Fruit fly (Drosophila melanogaster): ENCODE measurements around the gene mRpL9.

Gene mRpL9

dm6 chr3R:15347822-15348221 lies 17.3 kb downstream of the mRpL9 start, which contains the start of the genes CG42726 and CG42727 (continued):
- TF ChIP-seq Ptx1 (GFP tag; IDR thresholded peaks at IDR 0.05) (peak; percentile 31; the same call in 1 of the 2 replicates), gce (GFP tag; IDR thresholded peaks at IDR 0.05) (0 out of 3 replicates have a peak, but pooled peaks have one; percentile 27), E2f2 (GFP tag; IDR thresholded peaks at IDR 0.05) (peak; percentile 16; the same call in 1 of the 2 replicates), dmrt11E (tag; optimal IDR thresholded peaks at IDR 0.05) (peak; percentile 9), bcd (GFP tag; optimal IDR thresholded peaks at IDR 0.05) (no peak), slp2 (GFP tag; optimal IDR thresholded peaks at IDR 0.05) (no peak), CG4854 (GFP tag; optimal IDR thresholded peaks at IDR 0.05) (no peak), MTF-1 (GFP tag; optimal IDR thresholded peaks at IDR 0.05; ENCODE audit: borderline replicate concordance) (no peak), row (GFP tag; IDR thresholded peaks at IDR 0.05) (peak; percentile 76), tin (GFP tag; optimal IDR thresholded peaks at IDR 0.05) (peak; percentile 51), CG42726 (GFP tag; IDR thresholded peaks at IDR 0.05; ENCODE audit: partially characterized antibody) (no peak), tgo (GFP tag; IDR thresholded peaks at IDR 0.05) (peak; percentile 14; the same call in 1 of the 3 replicates), luna (GFP tag; optimal IDR thresholded peaks at IDR 0.05) (no peak), Dref (GFP tag; IDR thresholded peaks at IDR 0.05) (peak; percentile 41; the same call in 1 of the 2 replicates), cato (GFP tag; optimal IDR thresholded peaks at IDR 0.05; ENCODE audit: borderline replicate concordance) (peak; percentile 0), pnt (GFP tag; optimal IDR thresholded peaks at IDR 0.05) (no peak), lbe (GFP tag; optimal IDR thresholded peaks at IDR 0.05) (peak; percentile 20), MBD-R2 (GFP tag; IDR thresholded peaks at IDR 0.05) (peak; percentile 94), dati (GFP tag; IDR thresholded peaks at IDR 0.05) (no peak), Fer3 (tag; optimal IDR thresholded peaks at IDR 0.05) (peak; percentile 6), nmo (GFP tag; optimal IDR thresholded peaks at IDR 0.05) (peak; percentile 36), crp (GFP tag; optimal IDR thresholded peaks at IDR 0.05) (peak in 1 of 2 experiments; percentile 62), gro (GFP tag; optimal IDR thresholded peaks at IDR 0.05) (peak; percentile 1), sens-2 (GFP tag; IDR thresholded peaks at IDR 0.05) (peak; percentile 35; the same call in 1 of the 2 replicates), Oli (tag; optimal IDR thresholded peaks at IDR 0.05) (peak; percentile 26), CG17829 (tag; optimal IDR thresholded peaks at IDR 0.05) (peak; percentile 42), CG13775 (GFP tag; optimal IDR thresholded peaks at IDR 0.05) (peak; percentile 14), CG15514 (GFP tag; optimal IDR thresholded peaks at IDR 0.05) (no peak), HmgZ (tag; optimal IDR thresholded peaks at IDR 0.05) (peak; percentile 23), az2 (GFP tag; optimal IDR thresholded peaks at IDR 0.05) (peak; percentile 2), Awh (GFP tag; IDR thresholded peaks at IDR 0.05) (peak; percentile 10; the same call in 1 of the 2 replicates), HLH54F (GFP tag; optimal IDR thresholded peaks at IDR 0.05) (peak; percentile 13), CG14441 (GFP tag; IDR thresholded peaks at IDR 0.05) (0 out of 2 replicates have a peak, but pooled peaks have one; percentile 26), Med (GFP tag) (peak; percentile 89), ci (GFP tag; IDR thresholded peaks at IDR 0.05) (peak; percentile 66), zfh2 (GFP tag; optimal IDR thresholded peaks at IDR 0.05) (peak; percentile 26), pan (optimal IDR thresholded peaks at IDR 0.05) (no peak), pan (GFP tag; optimal IDR thresholded peaks at IDR 0.05 in 1 of 2, IDR thresholded peaks at IDR 0.05 in 1 of 2) (peak in 1 of 2 experiments; percentile 48), mam (GFP tag; optimal IDR thresholded peaks at IDR 0.05) (peak; percentile 33), mirr (GFP tag; optimal IDR thresholded peaks at IDR 0.05) (no peak), gcm (GFP tag; optimal IDR thresholded peaks at IDR 0.05) (peak; percentile 7), ranshi (GFP tag; IDR thresholded peaks at IDR 0.05) (peak; percentile 41; the same call in 1 of the 2 replicates), CG6689 (GFP tag; IDR thresholded peaks at IDR 0.05) (peak; percentile 38; the same call in 1 of the 2 replicates), CG9797 (GFP tag; optimal IDR thresholded peaks at IDR 0.05) (no peak), CG4282 (GFP tag; optimal IDR thresholded peaks at IDR 0.05) (no peak), Mad (GFP tag; optimal IDR thresholded peaks at IDR 0.05) (peak; percentile 31), Abd-B (GFP tag; optimal IDR thresholded peaks at IDR 0.05) (no peak), Mrtf (GFP tag; IDR thresholded peaks at IDR 0.05) (0 out of 3 replicates have a peak, but pooled peaks have one; percentile 12), CG32767 (GFP tag; IDR thresholded peaks at IDR 0.05) (no peak), phol (tag; optimal IDR thresholded peaks at IDR 0.05) (peak; percentile 47)
